Worm (Caenorhabditis elegans) whole organism, L4 larva: ENCODE results near the gene nol-9.
"Not testable (repeated sequence)": the region's sequence is repeated elsewhere in the genome, so short reads cannot be mapped to it uniquely, and the experiment has no call there.

Experiments
- ama-1 ChIP-seq: fragments of 150-350 bp; optimal IDR thresholded peaks from 2 replicates; lab custom pipeline; 2014; ENCODE audit warnings: inconsistent platforms, mixed read lengths
- fkh-10 ChIP-seq: fragments of 150-350 bp; optimal IDR thresholded peaks from 2 replicates; lab custom pipeline; 2014; ENCODE audit warnings: missing biosample characterization, missing genetic modification reagents, missing genetic modification characterization
- lsy-2 ChIP-seq, 2 experiments: fragments of 150-350 bp in 1 of 2; sonication (generic microtip) in 1 of 2; optimal IDR thresholded peaks; 2 replicates each; lab custom pipeline; 2014 to 2017; ENCODE audit warnings: missing biosample characterization in 2 of 2, missing genetic modification characterization in 2 of 2
- mdl-1 ChIP-seq, 2 experiments: fragments of 150-350 bp in 1 of 2; sonication (generic microtip) in 1 of 2; optimal IDR thresholded peaks; 2 replicates each; lab custom pipeline; 2014 to 2017; ENCODE audit warnings: missing biosample characterization in 2 of 2, missing genetic modification characterization in 2 of 2
- tag-97 ChIP-seq: fragments of 200-800 bp; sonication (Bioruptor generic); IDR thresholded peaks from 2 replicates; pipeline ENCODE4 v1.3.6; 2022; ENCODE audit warnings: missing genetic modification characterization, missing compliant biosample characterization

- not testable (repeated sequence) for TF ChIP-seq mdl-1 (tag; optimal IDR thresholded peaks at IDR 0.05; lab: Kevin White, UChicago); fkh-10 (GFP tag; lab: Kevin White, UChicago); tag-97; lsy-2 (tag; optimal IDR thresholded peaks at IDR 0.05; lab: Kevin White, UChicago); ama-1 (lab: Kevin White, UChicago)
These were observed 11.6 kb downstream of the nol-9 start, which contains the start of gene K09B11.5 for ce11 chrIV:13433904-13434303.
